Worm (Caenorhabditis elegans): Measurements from ENCODE around the gene glb-9.

ce11 chrII:7548044-7548443, 28.9 kb upstream of the glb-9 start, which contains the start of gene fbxa-224:
- no peak for TF ChIP-seq ztf-23 (GFP tag; IDR thresholded peaks at IDR 0.05)
- no peak for TF ChIP-seq ref-1 (GFP tag; conservative IDR thresholded peaks at IDR 0.05)
- TF ChIP-seq cog-1 (tag; optimal IDR thresholded peaks at IDR 0.05), result no peak
